Fruit fly (Drosophila melanogaster): ENCODE data around the gene CG34178.

The CG34178 gene

dm6 chr2L:4385387-4386279 is 48.1 kb upstream of the CG34178 start, which contains the start of gene Vps53 (continued):
- TF ChIP-seq CG11695 (GFP tag; IDR thresholded peaks at IDR 0.05) (no peak), Stat92E (GFP tag; optimal IDR thresholded peaks at IDR 0.05) (peak in 1 of 3 experiments; percentile 26), CG2116 (GFP tag; optimal IDR thresholded peaks at IDR 0.05) (peak; percentile 30), pzg (GFP tag; optimal IDR thresholded peaks at IDR 0.05) (peak; percentile 56), Xbp1 (GFP tag; optimal IDR thresholded peaks at IDR 0.05) (no peak), CG3726 (GFP tag; IDR thresholded peaks at IDR 0.05) (no peak), stwl (tag; optimal IDR thresholded peaks at IDR 0.05) (peak; percentile 24), CG16813 (GFP tag; IDR thresholded peaks at IDR 0.05; ENCODE audit: partially characterized antibody) (peak; percentile 32; the same call in 1 of the 3 replicates), Side (GFP tag; optimal IDR thresholded peaks at IDR 0.05) (no peak), mam (GFP tag; optimal IDR thresholded peaks at IDR 0.05) (no peak), Pdp1 (GFP tag; optimal IDR thresholded peaks at IDR 0.05) (peak in 1 of 2 experiments; percentile 82), CG14710 (tag; optimal IDR thresholded peaks at IDR 0.05) (peak; percentile 11), Xrp1 (GFP tag; IDR thresholded peaks at IDR 0.05) (no peak), Kr (GFP tag; optimal IDR thresholded peaks at IDR 0.05) (no peak), Bgb (GFP tag; IDR thresholded peaks at IDR 0.05; ENCODE audit: partially characterized antibody) (peak; percentile 20; the same call in 1 of the 2 replicates), trem (tag; optimal IDR thresholded peaks at IDR 0.05) (peak; percentile 26), Myb (GFP tag; optimal IDR thresholded peaks at IDR 0.05) (peak; percentile 7), bbx (GFP tag; IDR thresholded peaks at IDR 0.05; ENCODE audit: partially characterized antibody) (peak; percentile 47), Hr78 (GFP tag; optimal IDR thresholded peaks at IDR 0.05) (no peak)

dm6 chr2L:4386926-4387550 is 46.7 kb upstream of the CG34178 start, which contains the start of gene Psf2:
Psf2 (minus strand) TSS chr2L:4387356.
- TF ChIP-seq vvl (GFP tag; IDR thresholded peaks at IDR 0.05) (0 out of 2 replicates have a peak, but pooled peaks have one; percentile 27), CG7745 (tag; optimal IDR thresholded peaks at IDR 0.05) (no peak), tna (GFP tag; IDR thresholded peaks at IDR 0.05; ENCODE audit: partially characterized antibody) (peak; percentile 47; the same call in 1 of the 2 replicates), E2f2 (GFP tag; IDR thresholded peaks at IDR 0.05) (peak; percentile 71), CG16813 (GFP tag; IDR thresholded peaks at IDR 0.05; ENCODE audit: partially characterized antibody) (peak; percentile 60; the same call in 2 of the 3 replicates), fru (optimal IDR thresholded peaks at IDR 0.05) (no peak), Pdp1 (GFP tag; optimal IDR thresholded peaks at IDR 0.05) (peak in 1 of 2 experiments; percentile 37), CG9932 (GFP tag; IDR thresholded peaks at IDR 0.05) (peak; percentile 34; the same call in 1 of the 2 replicates), CG13287 (GFP tag; IDR thresholded peaks at IDR 0.05; ENCODE audit: partially characterized antibody) (peak; percentile 73), CG4617 (GFP tag; optimal IDR thresholded peaks at IDR 0.05; ENCODE audit: borderline replicate concordance) (peak; percentile 27), dpn (GFP tag; optimal IDR thresholded peaks at IDR 0.05) (no peak), zen2 (GFP tag; IDR thresholded peaks at IDR 0.05; ENCODE audit: partially characterized antibody) (peak; percentile 9; the same call in 1 of the 3 replicates), mam (GFP tag; optimal IDR thresholded peaks at IDR 0.05) (peak; percentile 16), CG4820 (GFP tag; optimal IDR thresholded peaks at IDR 0.05) (no peak), CG14860 (GFP tag; IDR thresholded peaks at IDR 0.05; ENCODE audit: partially characterized antibody) (0 out of 3 replicates have a peak, but pooled peaks have one; percentile 40), chinmo (GFP tag; IDR thresholded peaks at IDR 0.05; ENCODE audit: partially characterized antibody) (peak; percentile 75; the same call in 1 of the 4 replicates), CG3847 (GFP tag; IDR thresholded peaks at IDR 0.05) (peak; percentile 43; the same call in 1 of the 2 replicates), da (GFP tag; optimal IDR thresholded peaks at IDR 0.05) (no peak), knrl (GFP tag; IDR thresholded peaks at IDR 0.05; ENCODE audit: partially characterized antibody) (peak; percentile 64), Lhr (GFP tag; optimal IDR thresholded peaks at IDR 0.05) (peak; percentile 21), stwl (tag; optimal IDR thresholded peaks at IDR 0.05) (peak; percentile 57), Opbp (GFP tag; IDR thresholded peaks at IDR 0.05; ENCODE audit: partially characterized antibody) (0 out of 3 replicates have a peak, but pooled peaks have one; percentile 54), pzg (GFP tag; optimal IDR thresholded peaks at IDR 0.05) (peak; percentile 72), CG34224 (GFP tag; IDR thresholded peaks at IDR 0.05; ENCODE audit: partially characterized antibody) (peak; percentile 65; the same call in 2 of the 3 replicates), ato (GFP tag; IDR thresholded peaks at IDR 0.05; ENCODE audit: partially characterized antibody) (peak; percentile 56), CoRest (tag; optimal IDR thresholded peaks at IDR 0.05) (peak; percentile 51), Med (GFP tag) (peak; percentile 80), Dref (GFP tag; IDR thresholded peaks at IDR 0.05) (peak; percentile 91)
